Worm (Caenorhabditis elegans): ENCODE measurements around the gene C44B11.1.

ce11 chrIII:3183377-3183776 is 28.3 kb downstream of the C44B11.1 start, which contains the start of gene lmtr-5:
- TF ChIP-seq ceh-45 (GFP tag; IDR thresholded peaks at IDR 0.05) (no peak), pha-4 (tag; optimal IDR thresholded peaks at IDR 0.05) (no peak)
